Fruit fly (Drosophila melanogaster) whole organism, larva: ENCODE measurements around the gene Dh31.

Experiments used
- noc ChIP-seq: fragments of 200-800 bp; sonication (Bioruptor generic); optimal IDR thresholded peaks from 3 replicates; lab custom pipeline; 2019; ENCODE audit warnings: missing biosample characterization, mild to moderate bottlenecking, missing genetic modification characterization, moderate library complexity

Gene Dh31

dm6 chr2L:8461782-8462453 is 44.7 kb downstream of the Dh31 start:
- TF ChIP-seq noc (tag; lab: Kevin White, UChicago): peak; percentile 24

dm6 chr2L:8451497-8451896 is 55.1 kb downstream of the Dh31 start:
- no peak for TF ChIP-seq noc (tag; lab: Kevin White, UChicago)

- no peak for TF ChIP-seq noc (tag; lab: Kevin White, UChicago)
Observed at dm6 chr2L:8449358-8449757, 57.3 kb downstream of the Dh31 start, which contains the start of gene Aasdh. Aasdh (minus strand) TSS chr2L:8449576.

- no peak for TF ChIP-seq noc (tag; lab: Kevin White, UChicago)
Observed at dm6 chr2L:8442147-8442546, 64.5 kb downstream of the Dh31 start, which contains the start of gene CG31897. CG31897 (plus strand) TSS chr2L:8442447.
